Fruit fly (Drosophila melanogaster): Measurements from ENCODE around the gene bcn92.

bcn92 gene

dm6 chrX:2166129-2166528, 16.7 kb upstream of the bcn92 start (continued):
- TF ChIP-seq lab (GFP tag; optimal IDR thresholded peaks at IDR 0.05) (peak; percentile 28), kni (GFP tag; optimal IDR thresholded peaks at IDR 0.05) (no peak), CG6689 (GFP tag; IDR thresholded peaks at IDR 0.05) (peak; percentile 45; the same call in 1 of the 2 replicates), twi (tag; optimal IDR thresholded peaks at IDR 0.05) (no peak), Neu2 (GFP tag; optimal IDR thresholded peaks at IDR 0.05; ENCODE audit: borderline replicate concordance) (no peak), BEAF-32 (GFP tag; optimal IDR thresholded peaks at IDR 0.05) (no peak), dan (GFP tag; IDR thresholded peaks at IDR 0.05) (no peak), gfzf (GFP tag; optimal IDR thresholded peaks at IDR 0.05) (no peak), Tbp (GFP tag; optimal IDR thresholded peaks at IDR 0.05) (no peak), pnt (GFP tag; optimal IDR thresholded peaks at IDR 0.05) (peak; percentile 35), gro (GFP tag; optimal IDR thresholded peaks at IDR 0.05) (no peak), Dfd (GFP tag; optimal IDR thresholded peaks at IDR 0.05) (no peak), ham (GFP tag; IDR thresholded peaks at IDR 0.05) (no peak), HLH3B (GFP tag; IDR thresholded peaks at IDR 0.05) (peak; percentile 83), crc (GFP tag; optimal IDR thresholded peaks at IDR 0.05) (no peak), Adf1 (GFP tag; IDR thresholded peaks at IDR 0.05) (no peak), mirr (GFP tag; optimal IDR thresholded peaks at IDR 0.05) (no peak), unc-4 (GFP tag; IDR thresholded peaks at IDR 0.05; ENCODE audit: partially characterized antibody) (no peak), p53 (GFP tag; optimal IDR thresholded peaks at IDR 0.05) (no peak), tin (GFP tag; optimal IDR thresholded peaks at IDR 0.05) (peak; percentile 28), CG10321 (GFP tag; IDR thresholded peaks at IDR 0.05) (no peak), CG12744 (GFP tag; optimal IDR thresholded peaks at IDR 0.05) (no peak), CG2199 (GFP tag; IDR thresholded peaks at IDR 0.05) (no peak), NC2β (GFP tag; optimal IDR thresholded peaks at IDR 0.05) (peak; percentile 35), schlank (tag; optimal IDR thresholded peaks at IDR 0.05) (no peak), CG16813 (GFP tag; IDR thresholded peaks at IDR 0.05; ENCODE audit: partially characterized antibody) (no peak), dm (GFP tag; optimal IDR thresholded peaks at IDR 0.05) (no peak), seq (GFP tag; IDR thresholded peaks at IDR 0.05) (0 out of 2 replicates have a peak, but pooled peaks have one; percentile 10), CG31224 (GFP tag; IDR thresholded peaks at IDR 0.05) (no peak), CG8290 (GFP tag; optimal IDR thresholded peaks at IDR 0.05) (no peak), CG8290 (tag; optimal IDR thresholded peaks at IDR 0.05) (peak in 1 of 2 experiments; percentile 46), CG9932 (GFP tag; IDR thresholded peaks at IDR 0.05) (no peak), nmo (GFP tag; optimal IDR thresholded peaks at IDR 0.05) (peak; percentile 6), ind (GFP tag; optimal IDR thresholded peaks at IDR 0.05) (peak; percentile 36), CG3281 (GFP tag; optimal IDR thresholded peaks at IDR 0.05) (no peak), Hr39 (optimal IDR thresholded peaks at IDR 0.05) (no peak), CG32532 (GFP tag; IDR thresholded peaks at IDR 0.05) (0 out of 2 replicates have a peak, but pooled peaks have one; percentile 5), bsh (GFP tag; optimal IDR thresholded peaks at IDR 0.05) (peak in 1 of 2 experiments; percentile 71), amos (GFP tag; IDR thresholded peaks at IDR 0.05; ENCODE audit: partially characterized antibody) (no peak), CG3065 (GFP tag; optimal IDR thresholded peaks at IDR 0.05) (no peak), fd3F (GFP tag; optimal IDR thresholded peaks at IDR 0.05) (no peak), CTCF (GFP tag; optimal IDR thresholded peaks at IDR 0.05) (no peak), CG30431 (GFP tag; optimal IDR thresholded peaks at IDR 0.05) (no peak), z (GFP tag; IDR thresholded peaks at IDR 0.05) (no peak), row (GFP tag; IDR thresholded peaks at IDR 0.05) (peak; percentile 63), CG4360 (GFP tag; IDR thresholded peaks at IDR 0.05) (no peak), CG10462 (GFP tag; optimal IDR thresholded peaks at IDR 0.05) (no peak), CG1529 (GFP tag; optimal IDR thresholded peaks at IDR 0.05) (peak; percentile 17), CG18599 (GFP tag; optimal IDR thresholded peaks at IDR 0.05) (no peak), eve (GFP tag; optimal IDR thresholded peaks at IDR 0.05) (no peak), da (GFP tag; optimal IDR thresholded peaks at IDR 0.05) (no peak), CG1024 (GFP tag; IDR thresholded peaks at IDR 0.05) (peak; percentile 47; the same call in 1 of the 2 replicates), HmgZ (tag; optimal IDR thresholded peaks at IDR 0.05) (no peak)

Data from whole organism, embryonic.